Fruit fly (Drosophila melanogaster): ENCODE measurements around the gene TwdlY.
A peak's percentile ranks its signal among the peaks of the same experiment; 100 is the strongest.

Gene TwdlY

DNA sequence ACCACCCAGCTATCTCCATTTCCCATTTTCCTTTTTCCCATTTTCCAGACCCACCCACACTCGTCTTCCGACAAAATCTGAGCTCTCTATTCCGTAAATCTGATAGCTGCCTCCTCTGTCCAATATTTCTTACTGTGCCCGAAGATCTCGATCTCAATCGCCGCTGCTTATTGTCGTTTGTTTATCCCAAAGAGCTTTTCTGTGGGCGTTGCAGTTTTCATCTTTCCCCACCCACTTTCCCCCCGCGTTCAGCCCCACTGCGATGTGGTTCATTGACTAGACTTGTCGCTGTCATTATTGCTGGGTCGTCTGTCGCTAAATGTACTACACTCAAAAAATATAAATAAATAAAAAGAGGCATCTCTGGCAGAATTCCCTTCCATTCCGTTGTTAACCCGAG lies 45.4 kb upstream of the TwdlY start:
- TF ChIP-seq grn (GFP tag; optimal IDR thresholded peaks at IDR 0.05) = peak; percentile 34
- TF ChIP-seq Dp (GFP tag; optimal IDR thresholded peaks at IDR 0.05) = no peak
- TF ChIP-seq nau (GFP tag; optimal IDR thresholded peaks at IDR 0.05) = no peak
- no peak for TF ChIP-seq cad (GFP tag; optimal IDR thresholded peaks at IDR 0.05)
- no peak for TF ChIP-seq Doc3 (GFP tag; IDR thresholded peaks at IDR 0.05; ENCODE audit: partially characterized antibody)
- TF ChIP-seq sr (GFP tag; IDR thresholded peaks at IDR 0.05) = peak; percentile 90

DNA sequence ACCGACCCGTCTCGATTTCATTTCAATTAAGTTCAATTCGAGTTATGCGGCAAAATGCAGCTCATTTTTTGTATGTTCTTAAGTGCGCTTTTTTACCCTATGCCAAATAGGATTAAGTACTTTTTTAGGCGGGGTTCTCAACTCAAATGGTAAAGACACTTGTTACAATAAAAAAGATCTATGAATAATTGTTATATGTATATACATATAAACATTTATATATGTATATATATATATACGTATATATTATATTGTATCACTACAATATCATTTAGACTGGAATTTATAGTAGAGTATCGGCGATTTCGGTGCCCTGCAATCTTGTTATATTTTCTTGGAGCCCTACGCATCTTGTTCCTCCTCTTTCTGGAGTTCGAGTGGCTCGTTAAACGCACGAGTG lies 44.8 kb upstream of the TwdlY start:
- peak; percentile 15 for TF ChIP-seq nmo (GFP tag; optimal IDR thresholded peaks at IDR 0.05)
- TF ChIP-seq CG15011 (GFP tag; optimal IDR thresholded peaks at IDR 0.05) = no peak
- peak in 1 of 2 experiments; percentile 55 for TF ChIP-seq bsh (GFP tag; optimal IDR thresholded peaks at IDR 0.05)
- no peak for TF ChIP-seq CG16813 (GFP tag; IDR thresholded peaks at IDR 0.05; ENCODE audit: partially characterized antibody)
- no peak for TF ChIP-seq bcd (GFP tag; optimal IDR thresholded peaks at IDR 0.05)
- no peak for TF ChIP-seq CG12942 (GFP tag; optimal IDR thresholded peaks at IDR 0.05)
- no peak for TF ChIP-seq phol (tag; optimal IDR thresholded peaks at IDR 0.05)
- TF ChIP-seq fd64A (GFP tag; optimal IDR thresholded peaks at IDR 0.05) = no peak
- TF ChIP-seq CG30403 (GFP tag; optimal IDR thresholded peaks at IDR 0.05) = no peak
- TF ChIP-seq Blimp-1 (GFP tag; optimal IDR thresholded peaks at IDR 0.05) = peak; percentile 29
- no peak for TF ChIP-seq en (GFP tag; optimal IDR thresholded peaks at IDR 0.05)
- TF ChIP-seq CG2712 (tag; optimal IDR thresholded peaks at IDR 0.05) = peak; percentile 34
- no peak for TF ChIP-seq CG15073 (GFP tag; optimal IDR thresholded peaks at IDR 0.05)
- peak; percentile 92 for TF ChIP-seq D19A (tag; optimal IDR thresholded peaks at IDR 0.05)
- TF ChIP-seq CG7745 (tag; optimal IDR thresholded peaks at IDR 0.05) = no peak
- TF ChIP-seq fd96Cb (tag; optimal IDR thresholded peaks at IDR 0.05) = peak; percentile 25
- peak; percentile 29 for TF ChIP-seq gem (tag; optimal IDR thresholded peaks at IDR 0.05)
- TF ChIP-seq Sry-δ (GFP tag; optimal IDR thresholded peaks at IDR 0.05) = no peak
- TF ChIP-seq h (optimal IDR thresholded peaks at IDR 0.05) = no peak

DNA sequence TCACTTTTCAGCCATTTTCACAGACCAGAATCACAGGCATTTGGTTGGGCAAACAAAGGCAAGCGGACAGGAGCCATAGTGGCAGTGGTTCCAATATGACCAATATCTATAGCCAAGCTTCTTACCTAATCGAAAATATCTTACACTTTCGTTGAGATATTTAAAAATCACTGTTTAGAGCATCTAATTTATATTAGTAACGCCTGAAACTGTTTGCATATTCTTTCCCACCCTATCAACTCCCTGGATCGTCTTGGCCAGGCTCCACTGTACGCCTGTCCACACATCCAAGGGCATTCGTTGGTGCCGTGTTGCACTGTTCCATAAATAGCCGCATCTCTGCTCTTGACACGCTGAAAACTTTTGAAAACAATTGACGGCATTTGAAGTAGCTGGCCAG lies 44.2 kb upstream of the TwdlY start:
- TF ChIP-seq HLH4C (GFP tag; IDR thresholded peaks at IDR 0.05; ENCODE audit: partially characterized antibody) (no peak), Hsf (GFP tag; optimal IDR thresholded peaks at IDR 0.05) (peak; percentile 25), Neu2 (GFP tag; optimal IDR thresholded peaks at IDR 0.05; ENCODE audit: borderline replicate concordance) (no peak), dan (GFP tag; IDR thresholded peaks at IDR 0.05) (no peak), gsb-n (tag; optimal IDR thresholded peaks at IDR 0.05) (peak; percentile 16), esg (GFP tag; conservative IDR thresholded peaks at IDR 0.05) (0 out of 2 replicates have a peak, but pooled peaks have one; percentile 9), CG34224 (GFP tag; IDR thresholded peaks at IDR 0.05; ENCODE audit: partially characterized antibody) (no peak), Ets65A (GFP tag) (no peak), NFAT (GFP tag; IDR thresholded peaks at IDR 0.05) (no peak), CG30403 (GFP tag; optimal IDR thresholded peaks at IDR 0.05) (peak; percentile 21), CG5245 (GFP tag; optimal IDR thresholded peaks at IDR 0.05) (no peak), chinmo (GFP tag; IDR thresholded peaks at IDR 0.05; ENCODE audit: partially characterized antibody) (no peak), CoRest (tag; optimal IDR thresholded peaks at IDR 0.05) (no peak), CG12391 (tag; optimal IDR thresholded peaks at IDR 0.05) (no peak), Chrac-16 (GFP tag; optimal IDR thresholded peaks at IDR 0.05) (no peak), Hr51 (GFP tag; optimal IDR thresholded peaks at IDR 0.05) (peak in 1 of 2 experiments; percentile 22), CG4404 (GFP tag; IDR thresholded peaks at IDR 0.05) (no peak), wor (GFP tag; IDR thresholded peaks at IDR 0.05) (0 out of 2 replicates have a peak, but pooled peaks have one; percentile 33), HLH3B (GFP tag; IDR thresholded peaks at IDR 0.05) (peak; percentile 44; the same call in 1 of the 2 replicates), Ssrp (tag; optimal IDR thresholded peaks at IDR 0.05) (peak; percentile 17), HLH54F (GFP tag; optimal IDR thresholded peaks at IDR 0.05) (no peak), CG5953 (GFP tag; IDR thresholded peaks at IDR 0.05) (no peak), lov (optimal IDR thresholded peaks at IDR 0.05) (no peak), lov (GFP tag; IDR thresholded peaks at IDR 0.05) (no peak), CG4282 (GFP tag; optimal IDR thresholded peaks at IDR 0.05) (no peak), lola (GFP tag; optimal IDR thresholded peaks at IDR 0.05) (no peak)

Measured in whole organism, embryonic.